Fruit fly (Drosophila melanogaster): Measurements from ENCODE around the gene chif.

DNA sequence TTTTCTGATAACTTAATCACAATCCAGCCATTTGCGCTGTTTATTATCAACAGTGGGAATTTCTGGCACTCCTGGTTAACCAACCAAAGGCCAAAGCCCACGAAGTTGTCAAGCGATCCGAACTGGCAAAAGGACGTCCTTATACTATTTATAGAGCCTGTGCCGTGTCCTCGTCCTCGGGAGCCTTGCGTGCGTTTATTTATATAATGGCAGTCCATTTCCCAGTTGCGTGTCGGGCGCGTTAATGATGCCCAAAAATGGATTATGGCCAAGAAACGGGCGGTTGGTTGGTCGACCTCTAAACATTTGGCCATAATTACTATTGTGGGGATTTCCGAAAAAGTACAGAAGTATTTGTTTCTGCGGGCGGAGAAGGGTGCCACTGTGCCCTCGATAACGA is 32.0 kb downstream of the chif start:
- no peak for TF ChIP-seq br (GFP tag; optimal IDR thresholded peaks at IDR 0.05)
- TF ChIP-seq OdsH (GFP tag; optimal IDR thresholded peaks at IDR 0.05): no peak
- TF ChIP-seq CG9705 (GFP tag; optimal IDR thresholded peaks at IDR 0.05): no peak
- TF ChIP-seq ey (GFP tag; optimal IDR thresholded peaks at IDR 0.05): no peak
- no peak for TF ChIP-seq brk (GFP tag; optimal IDR thresholded peaks at IDR 0.05)
- no peak for TF ChIP-seq psq (GFP tag; optimal IDR thresholded peaks at IDR 0.05)
- no peak for TF ChIP-seq dsf (GFP tag; optimal IDR thresholded peaks at IDR 0.05; ENCODE audit: borderline replicate concordance)

All from whole organism, wandering third instar larva.